Fruit fly (Drosophila melanogaster): ENCODE data around the gene CG11694.

CG11694 gene

DNA sequence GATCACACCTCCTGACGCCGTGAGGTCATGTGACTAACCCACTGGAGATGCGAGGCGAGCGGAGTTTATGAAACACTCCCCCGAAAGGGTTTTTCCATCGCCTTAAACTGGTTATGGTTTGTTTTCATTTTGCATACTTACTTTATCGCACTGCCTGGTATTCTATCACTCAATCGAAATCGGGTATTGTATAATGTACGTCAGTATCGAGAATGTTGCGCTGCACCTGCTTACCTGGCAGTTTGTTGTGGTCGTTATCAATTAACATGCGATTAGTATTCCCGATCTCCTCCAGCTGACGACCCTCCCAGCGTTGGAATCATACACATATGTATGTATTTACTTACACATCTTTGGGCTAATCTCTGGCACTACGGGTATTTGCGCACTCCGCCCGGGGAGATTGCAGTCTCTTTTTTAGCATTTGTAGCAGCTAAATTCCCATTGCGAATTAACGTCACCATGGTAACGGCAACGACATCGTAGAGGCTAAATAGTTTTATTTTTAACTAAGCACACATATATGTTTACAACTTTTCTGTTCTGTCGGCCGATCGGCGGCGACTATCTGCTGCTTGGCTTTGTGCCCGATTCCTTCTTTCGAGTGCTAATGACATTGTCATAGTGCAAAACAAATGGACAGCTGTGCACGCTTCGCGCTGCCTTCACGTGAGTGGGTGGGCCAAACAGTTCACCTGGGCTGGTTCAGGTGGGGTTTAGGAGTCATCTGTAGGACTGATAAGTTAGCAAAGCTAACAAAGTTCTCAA lies 41.2 kb upstream of the CG11694 start (continued):
- TF ChIP-seq CG1233 (GFP tag; optimal IDR thresholded peaks at IDR 0.05) (peak; percentile 6), CG1024 (GFP tag; IDR thresholded peaks at IDR 0.05) (peak; percentile 27; the same call in 1 of the 2 replicates), Pdp1 (GFP tag; optimal IDR thresholded peaks at IDR 0.05) (peak in 1 of 2 experiments; percentile 87), CG14965 (GFP tag; optimal IDR thresholded peaks at IDR 0.05; ENCODE audit: borderline replicate concordance) (no peak), CG16815 (GFP tag; optimal IDR thresholded peaks at IDR 0.05) (no peak), lilli (GFP tag; optimal IDR thresholded peaks at IDR 0.05) (no peak), CG10565 (GFP tag; optimal IDR thresholded peaks at IDR 0.05) (no peak), BEAF-32 (GFP tag; optimal IDR thresholded peaks at IDR 0.05) (no peak), CG18011 (GFP tag; optimal IDR thresholded peaks at IDR 0.05) (no peak), C15 (GFP tag; IDR thresholded peaks at IDR 0.05) (no peak), Adf1 (GFP tag; IDR thresholded peaks at IDR 0.05) (no peak), exex (tag; optimal IDR thresholded peaks at IDR 0.05) (peak; percentile 47), ken (GFP tag; IDR thresholded peaks at IDR 0.05) (no peak), Dbx (GFP tag; IDR thresholded peaks at IDR 0.05) (no peak; the same call in 2 of the 3 replicates), CG14710 (tag; optimal IDR thresholded peaks at IDR 0.05) (no peak), Six4 (GFP tag; optimal IDR thresholded peaks at IDR 0.05) (no peak), ro (GFP tag; IDR thresholded peaks at IDR 0.05) (no peak), CG7745 (tag; optimal IDR thresholded peaks at IDR 0.05) (no peak), CG11398 (GFP tag; optimal IDR thresholded peaks at IDR 0.05) (no peak), CG8388 (GFP tag; optimal IDR thresholded peaks at IDR 0.05) (no peak), CG30020 (tag; optimal IDR thresholded peaks at IDR 0.05) (no peak), CG10543 (GFP tag; optimal IDR thresholded peaks at IDR 0.05) (peak; percentile 43), sens-2 (GFP tag; IDR thresholded peaks at IDR 0.05) (no peak), HLH3B (GFP tag; IDR thresholded peaks at IDR 0.05) (0 out of 2 replicates have a peak, but pooled peaks have one; percentile 4), bab2 (GFP tag; optimal IDR thresholded peaks at IDR 0.05) (no peak), ATbp (GFP tag; optimal IDR thresholded peaks at IDR 0.05) (no peak), CG5245 (GFP tag; optimal IDR thresholded peaks at IDR 0.05) (no peak), CG12769 (tag; optimal IDR thresholded peaks at IDR 0.05) (peak; percentile 51), Optix (GFP tag; IDR thresholded peaks at IDR 0.05) (no peak), CG16779 (GFP tag; IDR thresholded peaks at IDR 0.05) (no peak), D (optimal IDR thresholded peaks at IDR 0.05) (no peak), D (GFP tag; optimal IDR thresholded peaks at IDR 0.05) (no peak), CG1602 (GFP tag; optimal IDR thresholded peaks at IDR 0.05) (no peak), cg (GFP tag; optimal IDR thresholded peaks at IDR 0.05) (no peak), CG15011 (GFP tag; optimal IDR thresholded peaks at IDR 0.05) (no peak), Fer3 (tag; optimal IDR thresholded peaks at IDR 0.05) (no peak), CG17912 (GFP tag; optimal IDR thresholded peaks at IDR 0.05) (no peak), HmgZ (tag; optimal IDR thresholded peaks at IDR 0.05) (peak; percentile 6), B-H2 (GFP tag; optimal IDR thresholded peaks at IDR 0.05) (peak; percentile 15), hb (GFP tag; IDR thresholded peaks at IDR 0.05; ENCODE audit: partially characterized antibody) (no peak), CG31388 (GFP tag; optimal IDR thresholded peaks at IDR 0.05) (no peak), CG10274 (GFP tag; optimal IDR thresholded peaks at IDR 0.05) (no peak), fd3F (GFP tag; optimal IDR thresholded peaks at IDR 0.05) (no peak), pfk (GFP tag; optimal IDR thresholded peaks at IDR 0.05) (no peak), CG17186 (GFP tag; optimal IDR thresholded peaks at IDR 0.05) (no peak), CG2199 (GFP tag; IDR thresholded peaks at IDR 0.05) (0 out of 3 replicates have a peak, but pooled peaks have one; percentile 16), CG34376 (GFP tag; optimal IDR thresholded peaks at IDR 0.05) (peak; percentile 34), tup (GFP tag; optimal IDR thresholded peaks at IDR 0.05) (no peak), CG4328 (GFP tag; optimal IDR thresholded peaks at IDR 0.05) (no peak)

Measured in whole organism, embryonic.